Worm (Caenorhabditis elegans): ENCODE measurements around the gene abl-1.

DNA sequence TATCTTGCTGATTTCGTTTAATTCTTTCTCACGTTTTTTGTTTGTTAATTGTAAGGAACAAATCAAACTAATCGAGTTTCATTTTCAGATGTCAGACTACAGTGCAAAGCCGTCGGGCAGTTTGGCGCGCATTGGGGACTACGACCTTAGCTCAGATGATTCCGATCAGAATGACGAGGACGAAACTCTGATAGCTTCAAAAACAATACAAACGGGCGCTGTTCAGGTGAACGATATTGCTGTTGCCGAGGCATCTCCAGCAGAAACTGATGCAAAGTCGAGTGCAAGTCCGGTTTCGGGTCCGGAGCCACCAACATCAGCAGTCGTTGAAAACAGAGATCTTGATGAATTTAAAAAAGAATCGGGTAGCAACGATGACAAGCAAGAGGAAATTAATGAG lies 54.8 kb downstream of the abl-1 start, which contains the start of gene bet-2:
- TF ChIP-seq dpff-1 (tag; optimal IDR thresholded peaks at IDR 0.05) (no peak), Y56A3A.18 (GFP tag; IDR thresholded peaks at IDR 0.05) (no peak), Y79H2A.3 (GFP tag; conservative IDR thresholded peaks at IDR 0.05) (no peak), nhr-90 (tag; optimal IDR thresholded peaks at IDR 0.05) (no peak), F33H1.4 (GFP tag; IDR thresholded peaks at IDR 0.05) (no peak), unc-62 (GFP tag; optimal IDR thresholded peaks at IDR 0.05) (no peak), snpc-4 (GFP tag; optimal IDR thresholded peaks at IDR 0.05) (no peak), snpc-4 (tag; optimal IDR thresholded peaks at IDR 0.05) (no peak), ceh-58 (GFP tag; IDR thresholded peaks at IDR 0.05) (no peak), madf-6 (GFP tag; IDR thresholded peaks at IDR 0.05) (no peak), zim-3 (tag; optimal IDR thresholded peaks at IDR 0.05) (no peak), C06A6.2 (GFP tag; conservative IDR thresholded peaks at IDR 0.05) (no peak), tbx-9 (tag; optimal IDR thresholded peaks at IDR 0.05; ENCODE audit: borderline replicate concordance) (no peak)
